Fruit fly (Drosophila melanogaster): ENCODE data around the gene vkg.

Gene vkg

DNA sequence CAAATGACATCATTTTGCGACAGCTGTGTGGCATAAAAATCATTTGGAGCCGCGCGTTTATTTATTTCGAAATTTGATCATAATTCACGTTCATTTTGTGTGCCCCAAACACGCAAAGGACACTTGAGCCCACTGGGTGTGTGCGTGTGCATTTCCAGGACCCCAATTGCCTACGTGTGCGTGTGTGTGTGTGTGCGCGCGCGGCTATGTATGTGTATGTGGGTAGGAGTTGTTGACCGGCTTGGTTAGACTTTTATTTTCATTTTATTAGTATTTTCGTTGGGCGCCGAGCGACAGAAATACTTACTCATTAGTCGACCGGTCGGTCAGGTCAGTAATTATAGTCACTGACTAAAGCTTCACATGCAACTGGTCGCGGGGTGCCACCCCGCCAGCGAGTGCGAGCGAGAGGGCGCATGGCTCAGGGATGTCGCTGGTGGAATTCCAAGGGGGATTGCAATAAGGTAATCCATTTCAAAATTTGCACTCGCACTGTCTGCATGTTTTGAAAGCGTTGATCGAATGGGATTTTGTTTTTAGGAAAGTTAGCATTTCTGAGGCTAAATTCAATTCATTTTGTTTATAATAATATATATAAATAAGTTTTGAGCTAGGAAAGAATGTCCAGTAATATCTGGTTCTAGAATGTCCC, 15.6 kb upstream of the vkg start:
- peak; percentile 72 for TF ChIP-seq achi (GFP tag; optimal IDR thresholded peaks at IDR 0.05)
- TF ChIP-seq Smox (GFP tag; optimal IDR thresholded peaks at IDR 0.05), result peak; percentile 61
- peak; percentile 75 for TF ChIP-seq dac (GFP tag; optimal IDR thresholded peaks at IDR 0.05)
- peak; percentile 85 for TF ChIP-seq svp (GFP tag)
- peak; percentile 10 for TF ChIP-seq Eip93F (GFP tag; optimal IDR thresholded peaks at IDR 0.05)
- peak; percentile 62 for TF ChIP-seq topi (GFP tag; optimal IDR thresholded peaks at IDR 0.05)
- peak; percentile 73 for TF ChIP-seq CG31627 (GFP tag; optimal IDR thresholded peaks at IDR 0.05)
- peak; percentile 52 for TF ChIP-seq CG7368 (GFP tag; optimal IDR thresholded peaks at IDR 0.05)
- TF ChIP-seq CG10631 (GFP tag; optimal IDR thresholded peaks at IDR 0.05), result peak; percentile 79
- peak; percentile 53 for TF ChIP-seq CG6792 (GFP tag; optimal IDR thresholded peaks at IDR 0.05)
- peak; percentile 76 for TF ChIP-seq CG4318 (GFP tag; optimal IDR thresholded peaks at IDR 0.05)
- peak; percentile 66 for TF ChIP-seq CG10669 (GFP tag; optimal IDR thresholded peaks at IDR 0.05)
- TF ChIP-seq Met (GFP tag; optimal IDR thresholded peaks at IDR 0.05), result peak; percentile 50
- peak; percentile 79 for TF ChIP-seq Hr4 (GFP tag; optimal IDR thresholded peaks at IDR 0.05)
- TF ChIP-seq net (GFP tag; optimal IDR thresholded peaks at IDR 0.05), result peak; percentile 68
- TF ChIP-seq Sox15 (GFP tag; optimal IDR thresholded peaks at IDR 0.05), result peak; percentile 30
- TF ChIP-seq CG32006 (GFP tag; optimal IDR thresholded peaks at IDR 0.05), result peak; percentile 87
- TF ChIP-seq CG8319 (GFP tag; optimal IDR thresholded peaks at IDR 0.05), result peak; percentile 28
- TF ChIP-seq Lpt (GFP tag; optimal IDR thresholded peaks at IDR 0.05), result peak; percentile 78
- peak; percentile 84 for TF ChIP-seq eg (GFP tag; IDR thresholded peaks at IDR 0.05)
- peak; percentile 59 for TF ChIP-seq CG3032 (tag; optimal IDR thresholded peaks at IDR 0.05)
- peak; percentile 72 for TF ChIP-seq Hr39 (GFP tag; optimal IDR thresholded peaks at IDR 0.05)
- TF ChIP-seq Eip75B (GFP tag; optimal IDR thresholded peaks at IDR 0.05), result peak; percentile 53
- peak; percentile 62 for TF ChIP-seq Ets21C (GFP tag; optimal IDR thresholded peaks at IDR 0.05)
- no peak for TF ChIP-seq fkh (GFP tag; optimal IDR thresholded peaks at IDR 0.05)
- peak; percentile 86 for TF ChIP-seq CG6163 (GFP tag; IDR thresholded peaks at IDR 0.05)
- TF ChIP-seq salr (GFP tag; optimal IDR thresholded peaks at IDR 0.05), result peak; percentile 45 to 52
- peak; percentile 25 to 27 for TF ChIP-seq ss (GFP tag; optimal IDR thresholded peaks at IDR 0.05)
- TF ChIP-seq cyc (GFP tag; optimal IDR thresholded peaks at IDR 0.05), result peak; percentile 56
- peak; percentile 74 for TF ChIP-seq CG8119 (GFP tag; IDR thresholded peaks at IDR 0.05)
- peak; percentile 61 for TF ChIP-seq Sox14 (GFP tag; optimal IDR thresholded peaks at IDR 0.05)
- TF ChIP-seq CG15336 (GFP tag; IDR thresholded peaks at IDR 0.05), result peak; percentile 67
- TF ChIP-seq CG1621 (tag; optimal IDR thresholded peaks at IDR 0.05), result peak; percentile 49
- TF ChIP-seq esn (GFP tag; optimal IDR thresholded peaks at IDR 0.05), result peak; percentile 70
- TF ChIP-seq CG11762 (GFP tag; optimal IDR thresholded peaks at IDR 0.05; ENCODE audit: insufficient read depth), result peak; percentile 30
- peak; percentile 77 for TF ChIP-seq acj6 (GFP tag; optimal IDR thresholded peaks at IDR 0.05)
- no peak for TF ChIP-seq CG6854 (GFP tag; optimal IDR thresholded peaks at IDR 0.05)
- no peak for TF ChIP-seq vri (GFP tag; optimal IDR thresholded peaks at IDR 0.05)
- TF ChIP-seq spab (GFP tag; optimal IDR thresholded peaks at IDR 0.05), result peak; percentile 50
- TF ChIP-seq fd85E (GFP tag; optimal IDR thresholded peaks at IDR 0.05), result no peak
- peak; percentile 48 for TF ChIP-seq Blimp-1 (GFP tag; optimal IDR thresholded peaks at IDR 0.05)
- TF ChIP-seq CG16779 (tag; optimal IDR thresholded peaks at IDR 0.05), result peak; percentile 63
- peak; percentile 75 for TF ChIP-seq Eip78C (GFP tag)
- peak; percentile 67 for TF ChIP-seq CG11294 (GFP tag; IDR thresholded peaks at IDR 0.05)
- no peak for TF ChIP-seq Hr38 (GFP tag; optimal IDR thresholded peaks at IDR 0.05)
- peak; percentile 68 for TF ChIP-seq lz (GFP tag; optimal IDR thresholded peaks at IDR 0.05)
- peak; percentile 80 for TF ChIP-seq pdm3 (GFP tag; optimal IDR thresholded peaks at IDR 0.05)
- peak; percentile 45 for TF ChIP-seq CG8632 (GFP tag; optimal IDR thresholded peaks at IDR 0.05)
- TF ChIP-seq CG3919 (GFP tag; optimal IDR thresholded peaks at IDR 0.05), result peak; percentile 69
- peak; percentile 47 for TF ChIP-seq dsx (GFP tag; optimal IDR thresholded peaks at IDR 0.05; ENCODE audit: poor library complexity, severe bottlenecking)
- TF ChIP-seq Sox102F (GFP tag; optimal IDR thresholded peaks at IDR 0.05), result peak; percentile 70

Data from whole organism, prepupa.